Worm (Caenorhabditis elegans) whole organism, L4 larva: ENCODE data around the gene T23B12.11.
A peak's percentile ranks its signal among the peaks of the same experiment; 100 is the strongest.

Experiments
- D1046.2 ChIP-seq: fragments of 200-800 bp; sonication (Bioruptor generic); IDR thresholded peaks from 2 replicates; pipeline ENCODE4 v1.3.6; 2022; ENCODE audit warnings: missing genetic modification characterization, missing compliant biosample characterization
- F26F4.8 ChIP-seq: fragments of 200-800 bp; sonication (Bioruptor generic); conservative IDR thresholded peaks from 2 replicates; pipeline ENCODE4 v1.3.6; 2022; ENCODE audit warnings: missing genetic modification characterization, missing compliant biosample characterization
- F44E2.7 ChIP-seq: fragments of 200-800 bp; sonication (Bioruptor generic); IDR thresholded peaks from 2 replicates; pipeline ENCODE4 v2.1.2; 2022; ENCODE audit warnings: missing genetic modification characterization, missing compliant biosample characterization
- R02D3.7 ChIP-seq: fragments of 150-350 bp; sonication (generic microtip); optimal IDR thresholded peaks from 3 replicates; lab custom pipeline; 2014; ENCODE audit warnings: missing biosample characterization, missing genetic modification characterization
- T26A8.4 ChIP-seq: fragments of 200-800 bp; sonication (Bioruptor generic); IDR thresholded peaks from 2 replicates; pipeline ENCODE4 v1.3.6; 2022; ENCODE audit warnings: missing genetic modification characterization, missing compliant biosample characterization
- Y105C5A.15 ChIP-seq: fragments of 200-800 bp; sonication (Bioruptor generic); IDR thresholded peaks from 2 replicates; pipeline ENCODE4 v1.3.6; 2022; ENCODE audit warnings: missing genetic modification characterization, missing compliant biosample characterization
- ZK337.2 ChIP-seq: fragments of 200-800 bp; sonication (Bioruptor generic); IDR thresholded peaks from 2 replicates; pipeline ENCODE4 v1.3.6; 2022; ENCODE audit warnings: missing genetic modification reagents, missing genetic modification characterization, missing compliant biosample characterization
- ZK546.5 ChIP-seq, 2 experiments: sonication (generic microtip); optimal IDR thresholded peaks; 2 replicates each; lab custom pipeline; 2017; ENCODE audit warnings: missing biosample characterization in 2 of 2, missing genetic modification characterization in 2 of 2
- aha-1 ChIP-seq: fragments of 150-350 bp; peaks from one replicate; lab custom pipeline; 2014; ENCODE audit warnings: missing biosample characterization, missing genetic modification characterization
- ama-1 ChIP-seq: fragments of 150-350 bp; optimal IDR thresholded peaks from 2 replicates; lab custom pipeline; 2014; ENCODE audit warnings: inconsistent platforms, mixed read lengths
- ceh-44 ChIP-seq: fragments of 200-800 bp; sonication (Bioruptor generic); IDR thresholded peaks from 2 replicates; pipeline ENCODE4 v1.3.6; 2022; ENCODE audit warnings: missing genetic modification reagents, missing genetic modification characterization, missing compliant biosample characterization
- ceh-62 ChIP-seq: sonication (generic microtip); optimal IDR thresholded peaks from 2 replicates; lab custom pipeline; 2017; ENCODE audit warnings: missing biosample characterization, missing genetic modification characterization
- ces-1 ChIP-seq: fragments of 150-350 bp; sonication (generic microtip); optimal IDR thresholded peaks from 4 replicates; lab custom pipeline; 2014; ENCODE audit warnings: missing biosample characterization, missing genetic modification reagents, missing genetic modification characterization
- daf-12 ChIP-seq: fragments of 150-350 bp; optimal IDR thresholded peaks from 2 replicates; lab custom pipeline; 2014; ENCODE audit warnings: missing biosample characterization, missing genetic modification reagents, missing genetic modification characterization
- daf-8 ChIP-seq: fragments of 200-800 bp; sonication (Bioruptor generic); IDR thresholded peaks from 2 replicates; pipeline ENCODE4 v1.3.6; 2022; ENCODE audit warnings: missing genetic modification characterization, missing compliant biosample characterization
- dmd-8 ChIP-seq: fragments of 200-800 bp; sonication (Bioruptor generic); IDR thresholded peaks from 2 replicates; pipeline ENCODE4 v1.3.6; 2022; ENCODE audit warnings: missing genetic modification characterization, missing compliant biosample characterization
- dpl-1 ChIP-seq: fragments of 150-350 bp; optimal IDR thresholded peaks from 2 replicates; lab custom pipeline; 2014; ENCODE audit warnings: missing biosample characterization, missing genetic modification reagents, missing genetic modification characterization
- dve-1 ChIP-seq: sonication (generic microtip); optimal IDR thresholded peaks from 2 replicates; lab custom pipeline; 2017; ENCODE audit warnings: antibody characterized with exemption, mild to moderate bottlenecking, missing genetic modification characterization, missing compliant biosample characterization; ENCODE audit not compliant: insufficient read depth
- egl-43 ChIP-seq: fragments of 200-800 bp; sonication (Bioruptor generic); IDR thresholded peaks from 2 replicates; pipeline ENCODE4 v1.3.6; 2022; ENCODE audit warnings: missing genetic modification reagents, missing genetic modification characterization, missing compliant biosample characterization
- fkh-10 ChIP-seq: fragments of 150-350 bp; optimal IDR thresholded peaks from 2 replicates; lab custom pipeline; 2014; ENCODE audit warnings: missing biosample characterization, missing genetic modification reagents, missing genetic modification characterization
- fos-1 ChIP-seq: fragments of 150-350 bp; optimal IDR thresholded peaks from 2 replicates; lab custom pipeline; 2014; ENCODE audit warnings: missing biosample characterization, missing genetic modification characterization
- hif-1 ChIP-seq, 2 experiments: sonication (generic microtip); optimal IDR thresholded peaks; 2 replicates each; lab custom pipeline; 2016 to 2017; ENCODE audit warnings: missing compliant biosample characterization in 2 of 2, missing genetic modification characterization in 2 of 2, missing genetic modification reagents in 2 of 2, missing genotype in 2 of 2, mild to moderate bottlenecking in 1 of 2
- hlh-11 ChIP-seq: fragments of 200-800 bp; sonication (Bioruptor generic); optimal IDR thresholded peaks from 2 replicates; lab custom pipeline; 2018; ENCODE audit warnings: mild to moderate bottlenecking, missing genetic modification characterization, missing compliant biosample characterization
- jun-1 ChIP-seq: fragments of 150-350 bp; optimal IDR thresholded peaks from 2 replicates; lab custom pipeline; 2014; ENCODE audit warnings: missing biosample characterization, missing genetic modification reagents, missing genetic modification characterization
- lin-1 ChIP-seq: fragments of 200-800 bp; sonication (Bioruptor generic); IDR thresholded peaks from 2 replicates; pipeline ENCODE4 v1.3.6; 2022; ENCODE audit warnings: missing genetic modification reagents, missing genetic modification characterization, missing compliant biosample characterization
- lin-13 ChIP-seq: fragments of 150-350 bp; optimal IDR thresholded peaks from 2 replicates; lab custom pipeline; 2014; ENCODE audit warnings: missing biosample characterization, missing genetic modification reagents, missing genetic modification characterization
- lin-38 ChIP-seq: fragments of 200-800 bp; sonication (Bioruptor generic); IDR thresholded peaks from 2 replicates; pipeline ENCODE4 v1.3.6; 2022; ENCODE audit warnings: missing genetic modification reagents, missing genetic modification characterization, missing compliant biosample characterization
- lsy-2 ChIP-seq, 2 experiments: fragments of 150-350 bp in 1 of 2; sonication (generic microtip) in 1 of 2; optimal IDR thresholded peaks; 2 replicates each; lab custom pipeline; 2014 to 2017; ENCODE audit warnings: missing biosample characterization in 2 of 2, missing genetic modification characterization in 2 of 2
- madf-5 ChIP-seq, 2 experiments: fragments of 200-800 bp; sonication (Bioruptor generic); IDR thresholded peaks; 2 replicates each; pipeline ENCODE4 v1.3.6; 2022; ENCODE audit warnings: missing compliant biosample characterization in 2 of 2, missing genetic modification characterization in 2 of 2
- madf-9 ChIP-seq: fragments of 200-800 bp; sonication (Bioruptor generic); conservative IDR thresholded peaks from 2 replicates; pipeline ENCODE4 v1.3.6; 2022; ENCODE audit warnings: missing genetic modification reagents, missing genetic modification characterization, missing compliant biosample characterization
- mdl-1 ChIP-seq, 2 experiments: fragments of 150-350 bp in 1 of 2; sonication (generic microtip) in 1 of 2; optimal IDR thresholded peaks; 2 replicates each; lab custom pipeline; 2014 to 2017; ENCODE audit warnings: missing biosample characterization in 2 of 2, missing genetic modification characterization in 2 of 2
- mdt-29 ChIP-seq: fragments of 200-800 bp; sonication (Bioruptor generic); IDR thresholded peaks from 2 replicates; pipeline ENCODE4 v1.3.6; 2022; ENCODE audit warnings: missing genetic modification reagents, missing genetic modification characterization, missing compliant biosample characterization
- mep-1 ChIP-seq: fragments of 150-350 bp; sonication (generic microtip); optimal IDR thresholded peaks from 3 replicates; lab custom pipeline; 2014; ENCODE audit warnings: missing biosample characterization, missing genetic modification characterization
- mes-2 ChIP-seq: sonication (generic microtip); optimal IDR thresholded peaks from 2 replicates; lab custom pipeline; 2016; ENCODE audit warnings: missing genotype, mild to moderate bottlenecking, missing genetic modification characterization, missing compliant biosample characterization; ENCODE audit not compliant: poor library complexity, severe bottlenecking
- mxl-3 ChIP-seq: fragments of 200-800 bp; sonication (Bioruptor generic); optimal IDR thresholded peaks from 2 replicates; lab custom pipeline; 2018; ENCODE audit warnings: mild to moderate bottlenecking, missing genetic modification characterization, missing compliant biosample characterization
- nhr-10 ChIP-seq: fragments of 150-350 bp; optimal IDR thresholded peaks from 2 replicates; lab custom pipeline; 2014; ENCODE audit warnings: missing biosample characterization, missing genetic modification characterization
- nhr-237 ChIP-seq: sonication (generic microtip); optimal IDR thresholded peaks from 2 replicates; lab custom pipeline; 2017; ENCODE audit warnings: missing biosample characterization, missing genetic modification characterization
- nhr-25 ChIP-seq: sonication (generic microtip); optimal IDR thresholded peaks from 2 replicates; lab custom pipeline; 2017; ENCODE audit warnings: missing genetic modification characterization, mild to moderate bottlenecking, missing compliant biosample characterization, antibody characterized with exemption, moderate library complexity, borderline replicate concordance; ENCODE audit not compliant: insufficient read depth
- nhr-42 ChIP-seq: fragments of 200-800 bp; sonication (Bioruptor generic); IDR thresholded peaks from 2 replicates; pipeline ENCODE4 v1.3.6; 2022; ENCODE audit warnings: missing genetic modification characterization, missing compliant biosample characterization
- nhr-6 ChIP-seq: fragments of 150-350 bp; optimal IDR thresholded peaks from 2 replicates; lab custom pipeline; 2014; ENCODE audit warnings: missing biosample characterization, missing genetic modification characterization
- nhr-76 ChIP-seq: fragments of 150-350 bp; optimal IDR thresholded peaks from 2 replicates; lab custom pipeline; 2014; ENCODE audit warnings: missing biosample characterization, missing genetic modification characterization
- pqm-1 ChIP-seq: sonication (generic microtip); optimal IDR thresholded peaks from 2 replicates; lab custom pipeline; 2017; ENCODE audit warnings: missing biosample characterization, missing genetic modification characterization
- rbr-2 ChIP-seq: sonication (generic microtip); optimal IDR thresholded peaks from 2 replicates; lab custom pipeline; 2016; ENCODE audit warnings: missing genotype, missing genetic modification characterization, missing compliant biosample characterization
- saeg-2 ChIP-seq: fragments of 200-800 bp; sonication (Bioruptor generic); IDR thresholded peaks from 2 replicates; pipeline ENCODE4 v1.3.6; 2022; ENCODE audit warnings: missing genetic modification reagents, missing genetic modification characterization, missing compliant biosample characterization
- snpc-4 ChIP-seq: fragments of 150-350 bp; optimal IDR thresholded peaks from 2 replicates; lab custom pipeline; 2014; ENCODE audit warnings: missing biosample characterization, missing genetic modification characterization
- tag-97 ChIP-seq: fragments of 200-800 bp; sonication (Bioruptor generic); IDR thresholded peaks from 2 replicates; pipeline ENCODE4 v1.3.6; 2022; ENCODE audit warnings: missing genetic modification characterization, missing compliant biosample characterization
- unc-62 ChIP-seq, 3 experiments: fragments of 150-350 bp in 1 of 3; sonication (generic microtip); optimal IDR thresholded peaks in 2 of 3; peaks in 1 of 3; 1 replicate in 1 of 3; 2 replicates in 2 of 3; lab custom pipeline; 2014 to 2017; ENCODE audit warnings: missing biosample characterization in 3 of 3, missing genetic modification characterization in 3 of 3, missing genetic modification reagents in 3 of 3, missing genotype in 1 of 3
- vab-7 ChIP-seq: fragments of 200-800 bp; sonication (Bioruptor generic); IDR thresholded peaks from 2 replicates; pipeline ENCODE4 v1.3.6; 2022; ENCODE audit warnings: missing genetic modification reagents, missing genetic modification characterization, missing compliant biosample characterization
- zag-1 ChIP-seq: fragments of 150-350 bp; optimal IDR thresholded peaks from 2 replicates; lab custom pipeline; 2014; ENCODE audit warnings: missing biosample characterization, missing genetic modification characterization
- zfp-3 ChIP-seq: fragments of 200-800 bp; sonication (Bioruptor generic); conservative IDR thresholded peaks from 2 replicates; pipeline ENCODE4 v1.3.6; 2022; ENCODE audit warnings: missing genetic modification reagents, missing genetic modification characterization, missing compliant biosample characterization

Gene T23B12.11

DNA sequence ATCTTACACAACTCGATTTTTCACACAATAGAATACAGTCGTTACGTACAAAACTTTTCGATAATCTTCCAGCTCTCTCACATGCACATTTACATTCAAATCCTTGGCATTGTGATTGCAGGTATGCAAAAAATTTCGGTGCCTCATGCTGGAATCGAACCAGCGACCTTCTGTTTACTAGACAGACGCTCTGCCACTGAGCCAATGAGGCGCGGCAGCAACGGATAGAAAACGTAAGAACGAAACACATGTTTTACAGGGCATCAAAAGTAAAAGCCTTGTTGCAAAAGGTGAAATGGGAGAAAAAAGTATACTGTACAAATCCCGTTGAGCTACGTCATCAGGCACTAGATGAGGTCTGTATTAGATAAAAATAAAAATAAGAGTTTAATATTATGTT lies 40.8 kb downstream of the T23B12.11 start (continued):
- TF ChIP-seq unc-62 (GFP tag; optimal IDR thresholded peaks at IDR 0.05 in 1 of 2; lab: Kevin White, UChicago): no peak
- no peak for TF ChIP-seq unc-62 (tag; optimal IDR thresholded peaks at IDR 0.05; lab: Kevin White, UChicago)
- no peak for TF ChIP-seq ZK337.2 (GFP tag; lab: Robert Waterston, UW)
- TF ChIP-seq lin-1 (GFP tag; lab: Robert Waterston, UW): 0 out of 2 replicates have a peak, but pooled peaks have one; percentile 11
- no peak for TF ChIP-seq rbr-2 (tag; lab: Kevin White, UChicago)
- TF ChIP-seq lin-13: no peak
- no peak for TF ChIP-seq nhr-76
- TF ChIP-seq dpl-1 (GFP tag; lab: Kevin White, UChicago): no peak
- 0 out of 2 replicates have a peak, but pooled peaks have one; percentile 20 for TF ChIP-seq F44E2.7 (GFP tag; lab: Robert Waterston, UW)
- peak; percentile 83 for TF ChIP-seq egl-43 (GFP tag; lab: Robert Waterston, UW)
- TF ChIP-seq ces-1 (GFP tag; lab: Kevin White, UChicago): no peak
- TF ChIP-seq zag-1 (tag; lab: Kevin White, UChicago): no peak
- TF ChIP-seq madf-9: 0 out of 2 replicates have a peak, but pooled peaks have one; percentile 32
- TF ChIP-seq D1046.2 (GFP tag; lab: Robert Waterston, UW): no peak
- TF ChIP-seq daf-8 (GFP tag; lab: Robert Waterston, UW): no peak
- TF ChIP-seq nhr-42 (GFP tag; lab: Robert Waterston, UW): peak; percentile 61; the same call in 1 of the 2 replicates
- no peak for TF ChIP-seq daf-12 (tag; lab: Kevin White, UChicago)
- no peak for TF ChIP-seq fos-1 (tag; lab: Kevin White, UChicago)
- no peak for TF ChIP-seq dve-1
- TF ChIP-seq zfp-3 (GFP tag; lab: Robert Waterston, UW): no peak
- no peak for TF ChIP-seq lsy-2 (tag; optimal IDR thresholded peaks at IDR 0.05; lab: Kevin White, UChicago)
- no peak for TF ChIP-seq aha-1 (tag; lab: Kevin White, UChicago)
- TF ChIP-seq dmd-8 (GFP tag; lab: Robert Waterston, UW): 0 out of 2 replicates have a peak, but pooled peaks have one; percentile 62
- TF ChIP-seq snpc-4 (tag; lab: Kevin White, UChicago): peak; percentile 9
- no peak for TF ChIP-seq nhr-6 (tag; lab: Kevin White, UChicago)
- TF ChIP-seq nhr-25: no peak
- no peak for TF ChIP-seq mdl-1 (tag; optimal IDR thresholded peaks at IDR 0.05; lab: Kevin White, UChicago)
- no peak for TF ChIP-seq nhr-237
- TF ChIP-seq saeg-2: no peak
- TF ChIP-seq hlh-11: peak; percentile 11
- TF ChIP-seq, all 104 proteins: peak for 32

DNA sequence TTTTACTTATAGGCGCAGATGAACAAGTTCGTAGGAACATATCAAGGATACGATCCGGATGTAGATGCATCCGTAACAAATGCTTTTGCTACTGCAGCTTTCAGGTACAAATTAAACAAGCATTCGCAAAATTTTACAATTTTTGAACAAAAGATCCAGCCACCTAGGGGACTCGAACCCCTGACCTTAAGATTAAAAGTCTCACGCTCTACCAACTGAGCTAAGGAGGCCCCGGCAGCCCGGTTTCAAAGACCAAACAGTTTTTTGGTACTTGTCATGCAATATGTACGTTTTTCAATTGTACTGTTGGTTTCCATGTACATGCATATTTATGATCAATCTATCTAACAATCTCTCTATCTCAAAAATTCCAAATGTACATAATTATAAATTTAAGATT lies 44.2 kb downstream of the T23B12.11 start:
- TF ChIP-seq saeg-2 (no peak), fkh-10 (GFP tag; lab: Kevin White, UChicago) (no peak), pqm-1 (no peak), R02D3.7 (tag; lab: Kevin White, UChicago) (no peak), F26F4.8 (GFP tag; lab: Robert Waterston, UW) (peak; percentile 60; the same call in 1 of the 2 replicates), tag-97 (GFP tag; lab: Robert Waterston, UW) (no peak), T26A8.4 (GFP tag; lab: Robert Waterston, UW) (0 out of 2 replicates have a peak, but pooled peaks have one; percentile 39), ceh-62 (no peak), nhr-42 (GFP tag; lab: Robert Waterston, UW) (no peak), mes-2 (tag; lab: Kevin White, UChicago) (no peak), lin-38 (GFP tag; lab: Robert Waterston, UW) (peak; percentile 67), snpc-4 (tag; lab: Kevin White, UChicago) (no peak), ZK546.5 (tag; optimal IDR thresholded peaks at IDR 0.05; lab: Kevin White, UChicago) (no peak), egl-43 (GFP tag; lab: Robert Waterston, UW) (peak; percentile 52; the same call in 1 of the 2 replicates), ceh-44 (0 out of 2 replicates have a peak, but pooled peaks have one; percentile 44), aha-1 (tag; lab: Kevin White, UChicago) (no peak), rbr-2 (tag; lab: Kevin White, UChicago) (no peak), hif-1 (tag; optimal IDR thresholded peaks at IDR 0.05; lab: Kevin White, UChicago) (no peak), mxl-3 (GFP tag; lab: Kevin White, UChicago) (no peak), mdt-29 (GFP tag; lab: Robert Waterston, UW) (no peak), Y105C5A.15 (GFP tag; lab: Robert Waterston, UW) (no peak), ama-1 (lab: Kevin White, UChicago) (no peak), nhr-10 (tag; lab: Kevin White, UChicago) (no peak), mep-1 (no peak), jun-1 (tag; lab: Kevin White, UChicago) (no peak), madf-5 (GFP tag; IDR thresholded peaks at IDR 0.05; lab: Robert Waterston, UW) (0 out of 4 replicates have a peak, but pooled peaks have one; percentile 51 to 66), zfp-3 (GFP tag; lab: Robert Waterston, UW) (no peak), vab-7 (GFP tag; lab: Robert Waterston, UW) (peak; percentile 42; the same call in 1 of the 2 replicates)
